Worm (Caenorhabditis elegans) whole organism, late embryonic: ENCODE results near the gene sms-2.

Experiments used
- C08G9.2 ChIP-seq: sonication (generic microtip); optimal IDR thresholded peaks from 2 replicates; lab custom pipeline; 2016; ENCODE audit warnings: mild to moderate bottlenecking, missing genetic modification characterization, moderate library complexity, missing compliant biosample characterization
- C38D4.7 ChIP-seq: fragments of 200-800 bp; sonication (Bioruptor generic); optimal IDR thresholded peaks from 2 replicates; lab custom pipeline; 2018; ENCODE audit warnings: mild to moderate bottlenecking, missing genetic modification characterization, moderate library complexity, missing compliant biosample characterization
- F13H6.1 ChIP-seq: sonication (generic microtip); optimal IDR thresholded peaks from 2 replicates; lab custom pipeline; 2016; ENCODE audit warnings: missing genetic modification characterization, missing compliant biosample characterization
- K09A11.1 ChIP-seq: sonication (generic microtip); optimal IDR thresholded peaks from 2 replicates; lab custom pipeline; 2017; ENCODE audit warnings: antibody characterized with exemption, mild to moderate bottlenecking, missing genetic modification characterization, missing compliant biosample characterization; ENCODE audit not compliant: insufficient read depth
- T23F11.4 ChIP-seq: fragments of 200-800 bp; sonication (Bioruptor generic); optimal IDR thresholded peaks from 2 replicates; lab custom pipeline; 2018; ENCODE audit warnings: mild to moderate bottlenecking, missing genetic modification characterization, missing compliant biosample characterization
- ama-1 ChIP-seq: fragments of 150-350 bp; optimal IDR thresholded peaks from 2 replicates; lab custom pipeline; 2014
- ceh-2 ChIP-seq: sonication (generic microtip); optimal IDR thresholded peaks from 2 replicates; lab custom pipeline; 2016; ENCODE audit warnings: missing genotype, missing genetic modification characterization, missing compliant biosample characterization
- ceh-22 ChIP-seq: sonication (generic microtip); optimal IDR thresholded peaks from 2 replicates; lab custom pipeline; 2017; ENCODE audit warnings: missing biosample characterization, missing genetic modification characterization
- ceh-24 ChIP-seq: sonication (generic microtip); optimal IDR thresholded peaks from 2 replicates; lab custom pipeline; 2016; ENCODE audit warnings: mild to moderate bottlenecking, missing genetic modification characterization, missing compliant biosample characterization
- ceh-30 ChIP-seq: fragments of 150-350 bp; optimal IDR thresholded peaks from 2 replicates; lab custom pipeline; 2014; ENCODE audit warnings: missing biosample characterization, missing genetic modification characterization
- ceh-31 ChIP-seq: sonication (generic microtip); optimal IDR thresholded peaks from 2 replicates; lab custom pipeline; 2016; ENCODE audit warnings: missing genetic modification characterization, missing compliant biosample characterization
- ceh-34 ChIP-seq: sonication (generic microtip); optimal IDR thresholded peaks from 2 replicates; lab custom pipeline; 2016; ENCODE audit warnings: mild to moderate bottlenecking, missing genetic modification characterization, missing compliant biosample characterization
- ceh-45 ChIP-seq: fragments of 200-800 bp; sonication (Bioruptor generic); IDR thresholded peaks from 2 replicates; pipeline ENCODE4 v1.3.6; 2022; ENCODE audit warnings: missing genetic modification reagents, missing genetic modification characterization, missing compliant biosample characterization
- ceh-48 ChIP-seq: sonication (generic microtip); optimal IDR thresholded peaks from 2 replicates; lab custom pipeline; 2016; ENCODE audit warnings: missing genetic modification characterization, inconsistent platforms, missing compliant biosample characterization
- elt-2 ChIP-seq: sonication (generic microtip); optimal IDR thresholded peaks from 2 replicates; lab custom pipeline; 2016; ENCODE audit warnings: missing genetic modification reagents, missing genetic modification characterization, missing compliant biosample characterization
- eyg-1 ChIP-seq: sonication (generic microtip); optimal IDR thresholded peaks from 2 replicates; lab custom pipeline; 2016; ENCODE audit warnings: missing genotype, missing genetic modification characterization, missing compliant biosample characterization
- fax-1 ChIP-seq: sonication (generic microtip); optimal IDR thresholded peaks from 2 replicates; lab custom pipeline; 2016; ENCODE audit warnings: missing genotype, missing genetic modification characterization, missing compliant biosample characterization
- hlh-13 ChIP-seq: fragments of 200-800 bp; sonication (Bioruptor generic); optimal IDR thresholded peaks from 2 replicates; lab custom pipeline; 2018; ENCODE audit warnings: mild to moderate bottlenecking, missing genetic modification characterization, missing compliant biosample characterization
- hlh-15 ChIP-seq: sonication (generic microtip); optimal IDR thresholded peaks from 2 replicates; lab custom pipeline; 2016; ENCODE audit warnings: missing genetic modification characterization, missing compliant biosample characterization
- hlh-30 ChIP-seq: sonication (generic microtip); optimal IDR thresholded peaks from 2 replicates; lab custom pipeline; 2017; ENCODE audit warnings: antibody characterized with exemption, missing genetic modification characterization, missing compliant biosample characterization; ENCODE audit not compliant: insufficient read depth
- hlh-6 ChIP-seq: sonication (generic microtip); optimal IDR thresholded peaks from 2 replicates; lab custom pipeline; 2016; ENCODE audit warnings: missing genotype, missing genetic modification characterization, missing compliant biosample characterization
- hlh-8 ChIP-seq: sonication (generic microtip); optimal IDR thresholded peaks from 2 replicates; lab custom pipeline; 2016; ENCODE audit warnings: missing genotype, missing genetic modification characterization, missing compliant biosample characterization
- madf-2 ChIP-seq: sonication (generic microtip); optimal IDR thresholded peaks from 2 replicates; lab custom pipeline; 2017; ENCODE audit warnings: missing genetic modification characterization, missing compliant biosample characterization
- mec-3 ChIP-seq: sonication (generic microtip); optimal IDR thresholded peaks from 2 replicates; lab custom pipeline; 2016; ENCODE audit warnings: borderline replicate concordance, missing genetic modification characterization, missing compliant biosample characterization
- nhr-11 ChIP-seq: fragments of 150-350 bp; optimal IDR thresholded peaks from 2 replicates; lab custom pipeline; 2014; ENCODE audit warnings: missing biosample characterization, missing genetic modification characterization
- npax-4 ChIP-seq: sonication (generic microtip); optimal IDR thresholded peaks from 2 replicates; lab custom pipeline; 2016; ENCODE audit warnings: missing genetic modification characterization, missing compliant biosample characterization
- pat-9 ChIP-seq: fragments of 200-800 bp; sonication (Bioruptor generic); optimal IDR thresholded peaks from 2 replicates; lab custom pipeline; 2018; ENCODE audit warnings: mild to moderate bottlenecking, missing genetic modification characterization, moderate library complexity, missing compliant biosample characterization
- pax-1 ChIP-seq: fragments of 150-350 bp; optimal IDR thresholded peaks from 2 replicates; lab custom pipeline; 2014; ENCODE audit warnings: missing biosample characterization, missing genetic modification characterization
- pha-2 ChIP-seq: sonication (generic microtip); optimal IDR thresholded peaks from 2 replicates; lab custom pipeline; 2017; ENCODE audit warnings: mild to moderate bottlenecking, missing genetic modification characterization, missing compliant biosample characterization
- pha-4 ChIP-seq: fragments of 150-350 bp; optimal IDR thresholded peaks from 2 replicates; lab custom pipeline; 2018; ENCODE audit warnings: missing biosample characterization, missing genetic modification reagents, missing genetic modification characterization
- ref-2 ChIP-seq: sonication (generic microtip); optimal IDR thresholded peaks from 2 replicates; lab custom pipeline; 2016; ENCODE audit warnings: missing genetic modification characterization, missing compliant biosample characterization
- rnt-1 ChIP-seq: sonication (generic microtip); optimal IDR thresholded peaks from 2 replicates; lab custom pipeline; 2016; ENCODE audit warnings: missing genetic modification characterization, missing compliant biosample characterization
- sdc-2 ChIP-seq: sonication (generic microtip); optimal IDR thresholded peaks from 2 replicates; lab custom pipeline; 2016; ENCODE audit warnings: missing genotype, missing genetic modification characterization, missing compliant biosample characterization
- sox-2 ChIP-seq: fragments of 200-800 bp; sonication (Bioruptor generic); IDR thresholded peaks from 2 replicates; pipeline ENCODE4 v1.3.6; 2022; ENCODE audit warnings: missing genetic modification reagents, missing genetic modification characterization, missing compliant biosample characterization
- sox-4 ChIP-seq: sonication (generic microtip); optimal IDR thresholded peaks from 2 replicates; lab custom pipeline; 2017; ENCODE audit warnings: mild to moderate bottlenecking, missing genetic modification characterization, inconsistent platforms, missing compliant biosample characterization
- syd-9 ChIP-seq: sonication (generic microtip); optimal IDR thresholded peaks from 2 replicates; lab custom pipeline; 2016; ENCODE audit warnings: mild to moderate bottlenecking, missing genetic modification characterization, moderate library complexity, missing compliant biosample characterization
- tbx-2 ChIP-seq: sonication (generic microtip); optimal IDR thresholded peaks from 2 replicates; lab custom pipeline; 2016; ENCODE audit warnings: missing genetic modification characterization, missing compliant biosample characterization
- unc-3 ChIP-seq, 2 experiments: fragments of 200-800 bp in 1 of 2; sonication (Bioruptor generic) in 1 of 2; sonication (generic microtip) in 1 of 2; conservative IDR thresholded peaks in 1 of 2; optimal IDR thresholded peaks in 1 of 2; 2 replicates each; pipeline versions ENCODE4 v1.3.6 to Lab custom; 2016 to 2022; ENCODE audit warnings: missing compliant biosample characterization in 2 of 2, missing genetic modification characterization in 2 of 2, missing genetic modification reagents in 1 of 2
- unc-42 ChIP-seq: sonication (generic microtip); optimal IDR thresholded peaks from 2 replicates; lab custom pipeline; 2016; ENCODE audit warnings: missing genotype, missing genetic modification characterization, missing compliant biosample characterization
- unc-86 ChIP-seq: sonication (generic microtip); optimal IDR thresholded peaks from 2 replicates; lab custom pipeline; 2016; ENCODE audit warnings: missing genetic modification characterization, missing compliant biosample characterization
- zip-5 ChIP-seq: sonication (generic microtip); optimal IDR thresholded peaks from 2 replicates; lab custom pipeline; 2016; ENCODE audit warnings: missing genetic modification characterization, missing compliant biosample characterization

The sms-2 gene

DNA sequence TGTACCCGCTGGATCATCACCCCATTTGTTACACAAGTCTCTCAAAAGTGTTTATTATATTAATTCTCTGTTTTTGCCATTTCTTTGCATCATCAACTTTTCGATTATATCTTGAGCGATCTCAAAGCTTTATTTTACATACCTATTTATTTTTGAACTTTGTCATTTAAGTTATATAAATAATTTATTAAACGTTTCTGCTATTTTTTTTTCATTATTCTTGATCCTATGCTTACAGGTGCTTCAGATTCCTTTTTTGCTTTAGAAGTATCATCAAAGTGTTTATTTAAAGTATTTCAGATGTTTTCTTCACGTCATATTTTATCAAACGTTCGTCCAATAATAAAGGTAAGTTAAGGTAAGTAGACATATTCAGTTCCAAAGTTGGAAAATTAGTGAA is 30.6 kb downstream of the sms-2 start, which contains the start of gene F35H12.5:
F35H12.5 (plus strand) TSS at position 301 of the 400 bp plus-strand sequence.
- TF ChIP-seq ceh-30 (tag; lab: Kevin White, UChicago): no peak
- no peak for TF ChIP-seq ceh-31 (tag; lab: Kevin White, UChicago)
- TF ChIP-seq ceh-22 (tag; lab: Kevin White, UChicago): no peak
- no peak for TF ChIP-seq C38D4.7 (GFP tag; lab: Kevin White, UChicago)
- TF ChIP-seq pha-2 (tag; lab: Kevin White, UChicago): no peak
- TF ChIP-seq hlh-30: no peak
- TF ChIP-seq rnt-1 (tag; lab: Kevin White, UChicago): no peak
- TF ChIP-seq sox-2: no peak
- TF ChIP-seq ceh-24: no peak
- no peak for TF ChIP-seq pat-9 (tag; lab: Kevin White, UChicago)
- no peak for TF ChIP-seq pax-1 (tag; lab: Kevin White, UChicago)
- no peak for TF ChIP-seq ama-1 (lab: Kevin White, UChicago)
- no peak for TF ChIP-seq pha-4 (tag; lab: Kevin White, UChicago)
- no peak for TF ChIP-seq K09A11.1 (tag; lab: Kevin White, UChicago)
- TF ChIP-seq mec-3 (tag; lab: Kevin White, UChicago): no peak

DNA sequence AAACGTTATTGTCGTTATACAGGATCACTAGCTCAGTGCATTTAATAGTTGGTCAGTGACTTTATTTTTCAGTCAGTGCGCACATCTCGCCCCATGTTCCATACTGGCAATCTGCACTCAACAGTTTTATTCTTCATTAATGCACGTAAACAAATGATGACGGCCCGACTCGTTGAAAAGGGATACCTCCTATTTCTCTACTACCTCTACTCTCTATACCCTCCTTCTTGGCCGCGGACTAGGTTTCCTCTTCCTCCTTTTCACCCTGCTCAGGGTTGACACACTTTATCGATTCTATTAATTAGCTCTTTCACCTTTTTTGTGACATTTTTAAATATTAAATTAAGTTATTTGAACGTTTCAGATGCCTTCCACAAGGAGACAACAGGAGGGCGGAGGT is 33.2 kb downstream of the sms-2 start, which contains the start of gene sel-12:
sel-12 (plus strand) TSS at position 358 of the 400 bp plus-strand sequence.
- TF ChIP-seq elt-2 (tag; lab: Kevin White, UChicago) (no peak), sdc-2 (tag; lab: Kevin White, UChicago) (peak; percentile 24), hlh-6 (tag; lab: Kevin White, UChicago) (peak; percentile 13), hlh-13 (no peak), unc-42 (tag; lab: Kevin White, UChicago) (peak; percentile 27), sox-4 (tag; lab: Kevin White, UChicago) (no peak), ceh-48 (tag; lab: Kevin White, UChicago) (peak; percentile 34), sox-2 (no peak), ceh-31 (tag; lab: Kevin White, UChicago) (peak; percentile 66), pax-1 (tag; lab: Kevin White, UChicago) (no peak), C08G9.2 (tag; lab: Kevin White, UChicago) (peak; percentile 38), tbx-2 (tag; lab: Kevin White, UChicago) (peak; percentile 27), ceh-2 (peak; percentile 63), ref-2 (tag; lab: Kevin White, UChicago) (peak; percentile 16), madf-2 (no peak), K09A11.1 (tag; lab: Kevin White, UChicago) (no peak), hlh-8 (tag; lab: Kevin White, UChicago) (peak; percentile 31), ceh-34 (peak; percentile 64)
- TF ChIP-seq, all 69 proteins: peak for 11

DNA sequence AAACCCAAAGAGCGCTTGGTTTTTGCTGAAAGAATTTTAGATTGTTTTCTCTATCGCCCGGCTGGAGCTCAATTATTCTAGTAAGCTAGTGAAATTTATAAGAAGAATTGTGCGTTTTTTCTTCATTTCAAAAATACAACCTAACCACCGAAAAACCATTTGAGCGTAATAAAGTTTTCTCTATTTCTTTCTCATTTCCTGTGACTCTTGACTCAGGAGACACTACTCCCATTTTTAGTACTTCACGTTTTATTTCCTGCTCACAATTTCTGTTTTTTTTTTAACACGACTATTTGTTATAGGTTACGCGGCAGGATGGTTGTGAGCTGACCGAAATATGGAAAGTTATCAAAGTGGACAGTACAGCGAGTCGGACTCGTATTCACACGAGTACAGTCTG is 35.7 kb downstream of the sms-2 start, which contains the start of gene F35H12.6:
F35H12.6 (plus strand) TSS at position 301 of the 400 bp plus-strand sequence.
- TF ChIP-seq rnt-1 (tag; lab: Kevin White, UChicago): no peak
- no peak for TF ChIP-seq hlh-8 (tag; lab: Kevin White, UChicago)
- no peak for TF ChIP-seq ceh-30 (tag; lab: Kevin White, UChicago)
- TF ChIP-seq hlh-30: no peak
- TF ChIP-seq syd-9 (tag; lab: Kevin White, UChicago): no peak
- TF ChIP-seq unc-86: no peak
- TF ChIP-seq F13H6.1 (tag; lab: Kevin White, UChicago): no peak
- TF ChIP-seq, all 69 proteins: peak for 0

DNA sequence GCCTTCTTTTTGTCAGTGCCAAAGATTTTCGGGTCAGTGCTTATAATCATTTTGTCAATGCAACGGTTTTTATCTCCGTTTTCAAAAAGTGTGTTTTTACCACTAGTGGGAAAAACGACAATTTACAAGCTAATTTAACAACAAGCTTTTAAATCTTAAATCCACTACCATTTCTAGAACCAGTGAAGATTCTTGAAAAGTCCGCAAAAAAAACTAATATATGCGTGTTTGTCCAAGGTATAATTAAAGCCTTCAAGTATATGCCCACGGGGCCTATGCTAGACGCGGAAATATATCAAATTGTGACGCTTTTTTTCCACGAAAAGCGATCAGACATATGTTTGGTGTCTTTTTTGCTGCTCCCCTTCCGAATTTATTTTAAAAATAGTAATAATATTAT is 36.1 kb downstream of the sms-2 start:
- TF ChIP-seq ceh-2 (no peak), zip-5 (no peak), pha-4 (tag; lab: Kevin White, UChicago) (no peak), ceh-45 (GFP tag; lab: Robert Waterston, UW) (no peak), hlh-15 (tag; lab: Kevin White, UChicago) (no peak), npax-4 (tag; lab: Kevin White, UChicago) (no peak), T23F11.4 (GFP tag; lab: Kevin White, UChicago) (no peak), F13H6.1 (tag; lab: Kevin White, UChicago) (no peak), nhr-11 (tag; lab: Kevin White, UChicago) (no peak), fax-1 (tag; lab: Kevin White, UChicago) (no peak), C38D4.7 (GFP tag; lab: Kevin White, UChicago) (no peak), eyg-1 (tag; lab: Kevin White, UChicago) (no peak), mec-3 (tag; lab: Kevin White, UChicago) (no peak), unc-3 (GFP tag; conservative IDR thresholded peaks at IDR 0.05; lab: Robert Waterston, UW) (no peak), unc-3 (tag; optimal IDR thresholded peaks at IDR 0.05; lab: Kevin White, UChicago) (no peak)
